Fruit fly (Drosophila melanogaster) S2 (cell line): Measurements from ENCODE around the gene wisp.

Experiments
- CG8478 ChIP-seq: fragments of >200 bp; optimal IDR thresholded peaks from 2 replicates; lab custom pipeline; 2018
- CTCF ChIP-seq, 2 experiments: fragments of >200 bp; optimal IDR thresholded peaks; 2 replicates each; lab custom pipeline; 2018

Gene wisp

DNA sequence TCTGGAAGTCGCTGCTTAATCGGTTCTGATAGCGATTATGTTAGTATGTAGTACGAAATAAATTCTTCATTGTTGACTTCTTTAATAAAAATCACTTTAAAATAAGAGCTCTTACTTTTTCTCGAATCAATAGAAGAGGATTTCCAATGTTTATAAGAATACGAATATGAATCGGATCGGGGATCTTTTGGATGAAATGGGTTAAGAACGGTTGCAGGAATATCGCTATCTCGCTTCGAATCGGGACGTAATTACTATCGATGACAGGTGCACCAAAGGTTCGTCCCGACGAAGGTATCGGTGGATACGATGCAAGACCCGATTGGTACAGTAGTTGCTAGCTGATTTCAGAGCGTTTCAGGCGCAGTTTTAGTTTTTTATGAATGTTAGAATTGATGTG lies at the start of gene wisp:
wisp (plus strand) TSS at position 301 of the 400 bp plus-strand sequence.
- TF ChIP-seq CG8478 (lab: Kevin White, UChicago) (no peak), CTCF (optimal IDR thresholded peaks at IDR 0.05; lab: Kevin White, UChicago) (no peak)

DNA sequence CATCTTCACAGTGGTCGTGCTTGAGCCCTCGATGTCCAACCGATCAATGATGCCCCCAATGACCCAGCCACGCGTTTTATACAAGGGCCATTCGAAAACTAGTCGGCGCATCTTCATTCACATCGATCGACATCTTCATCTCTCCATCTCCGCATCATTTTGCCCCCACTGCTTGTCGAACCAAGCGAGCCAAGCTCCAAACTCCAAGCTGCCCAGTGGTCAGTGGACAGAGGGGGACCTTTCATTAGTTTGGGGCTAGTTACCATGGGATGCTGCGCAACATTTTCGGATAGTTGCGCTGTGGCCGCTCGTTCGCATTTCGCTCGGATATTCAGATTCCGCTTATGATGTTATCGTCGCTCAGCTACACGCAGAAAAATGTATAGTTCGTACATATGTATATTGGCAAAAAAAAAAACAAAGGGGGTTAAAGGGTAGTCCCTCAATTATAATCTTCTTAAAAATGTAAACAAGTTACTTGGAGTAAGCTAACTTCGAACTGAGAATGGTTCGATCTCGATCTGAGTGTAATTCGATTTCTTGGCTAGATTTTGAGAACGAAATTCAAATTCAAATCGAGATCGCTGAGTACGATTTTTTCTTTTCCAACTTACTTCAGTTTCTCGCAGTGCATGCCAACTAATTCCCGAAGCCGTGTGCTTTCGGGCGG lies 47.6 kb upstream of the wisp start, which contains the start of gene CG15740:
CG15740 (minus strand) TSS at position 51 of the 670 bp plus-strand sequence.
- TF ChIP-seq CG8478 (lab: Kevin White, UChicago) (no peak), CTCF (optimal IDR thresholded peaks at IDR 0.05; lab: Kevin White, UChicago) (no peak)

DNA sequence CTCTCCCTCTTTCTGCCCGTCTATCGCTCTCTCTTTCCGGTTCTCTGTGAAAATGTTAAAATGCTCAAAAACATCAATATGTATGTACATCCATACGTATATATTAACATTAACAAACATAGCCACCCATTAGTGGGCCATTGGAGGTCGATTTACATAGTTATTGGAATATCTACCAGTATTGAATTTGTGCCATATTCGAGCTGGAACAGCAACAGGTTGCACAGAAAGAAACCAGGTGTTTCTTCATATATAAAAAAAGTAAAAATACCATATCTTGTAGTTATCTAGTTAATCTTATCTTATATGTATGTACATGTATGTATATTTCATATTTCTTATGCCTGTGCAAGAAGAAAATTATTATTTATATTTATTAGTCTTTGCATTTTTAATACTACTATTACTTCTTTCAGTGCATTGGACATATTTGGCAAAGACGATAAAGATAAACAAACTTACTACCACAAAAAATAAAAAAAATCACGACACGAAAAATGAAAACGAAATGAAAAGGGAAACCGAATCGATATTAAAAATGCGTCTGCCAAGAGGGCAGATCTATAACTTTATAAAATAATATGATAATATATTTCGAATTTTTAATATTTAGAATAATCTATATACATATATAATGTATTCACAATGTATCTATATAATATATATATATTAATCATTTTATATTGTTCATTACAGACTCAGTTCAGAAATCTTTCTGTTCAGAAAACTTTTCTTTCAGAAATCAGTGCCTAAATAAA lies 45.1 kb upstream of the wisp start:
- TF ChIP-seq CG8478 (lab: Kevin White, UChicago) (no peak), CTCF (optimal IDR thresholded peaks at IDR 0.05; lab: Kevin White, UChicago) (no peak)

DNA sequence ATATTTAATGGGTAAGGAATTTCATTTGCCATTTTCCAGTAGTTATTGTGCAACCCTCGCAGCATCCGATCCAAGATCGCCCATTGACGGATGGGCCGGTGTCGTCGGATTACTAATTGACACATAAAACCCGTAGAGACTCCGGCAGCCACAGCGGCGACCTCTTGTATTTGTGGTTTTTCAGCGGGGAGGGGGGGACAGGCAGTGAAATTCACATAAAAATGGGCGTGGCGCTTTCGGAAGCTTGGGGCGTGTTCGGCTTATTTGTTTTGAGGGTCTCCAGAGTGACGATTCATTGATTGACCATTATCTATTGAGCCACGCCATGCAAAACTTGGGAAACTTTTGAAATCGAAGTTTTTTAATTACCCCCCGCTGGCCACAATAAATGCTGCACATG lies 44.5 kb upstream of the wisp start:
- TF ChIP-seq CTCF (optimal IDR thresholded peaks at IDR 0.05; lab: Kevin White, UChicago) = no peak
- TF ChIP-seq CG8478 (lab: Kevin White, UChicago) = no peak

DNA sequence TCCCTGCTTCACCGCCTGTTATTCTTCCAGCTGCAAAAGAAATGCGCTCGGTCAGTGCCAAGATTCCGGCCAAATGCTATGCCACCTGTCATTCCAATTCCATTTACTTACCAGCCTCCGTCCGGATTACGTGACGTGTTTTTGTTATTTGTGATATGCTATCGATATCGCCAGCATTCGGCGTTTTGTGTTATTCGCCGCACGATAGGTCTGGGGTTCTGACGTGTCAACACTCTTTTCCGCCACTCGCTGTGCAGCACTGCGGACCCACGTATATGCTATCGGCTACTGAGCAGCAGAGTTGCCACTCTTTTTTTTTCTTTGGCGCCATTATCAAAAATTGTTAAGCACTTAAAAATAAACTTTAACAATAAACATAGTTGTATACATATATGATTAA lies 41.4 kb upstream of the wisp start, which contains the start of gene p24-1:
p24-1 (minus strand) TSS at position 221 of the 400 bp plus-strand sequence.
- TF ChIP-seq CG8478 (lab: Kevin White, UChicago) (no peak), CTCF (optimal IDR thresholded peaks at IDR 0.05; lab: Kevin White, UChicago) (peak; percentile 32 to 39)

DNA sequence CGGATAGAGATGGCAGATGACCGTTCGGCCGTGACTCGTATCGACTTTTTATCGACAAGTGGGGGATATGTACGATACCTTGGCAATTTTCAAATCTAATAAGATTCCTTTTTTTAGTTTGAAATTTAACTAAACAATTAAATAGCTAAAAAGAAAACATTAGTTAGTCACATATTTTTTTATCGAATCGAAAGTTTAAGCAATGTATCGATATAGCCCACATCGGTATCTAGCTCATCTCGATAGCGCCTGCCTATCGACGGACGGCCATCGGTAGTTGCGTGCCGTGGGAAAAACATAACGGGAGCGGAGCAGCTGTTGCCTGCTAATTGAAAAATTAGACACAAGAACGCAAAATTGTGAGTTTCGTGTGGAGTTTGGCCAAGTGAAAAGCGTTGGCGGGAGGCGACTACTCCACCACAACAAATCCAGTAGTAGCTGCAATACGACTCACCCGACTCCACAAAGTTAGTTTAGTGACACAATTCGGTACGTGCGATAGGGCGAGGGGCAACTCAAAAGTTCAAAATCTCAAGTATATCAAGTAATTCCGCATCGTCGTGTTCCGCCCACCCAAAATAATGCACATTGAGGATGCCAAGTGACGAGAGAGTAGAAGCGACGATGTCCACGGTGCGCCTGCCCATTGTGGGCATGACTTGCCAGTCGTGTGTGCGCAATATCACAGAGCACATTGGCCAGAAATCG lies 38.8 kb upstream of the wisp start, which contains the start of the genes CG10347 and ATP7:
CG10347 (minus strand) TSS at position 174 of the 708 bp plus-strand sequence.
ATP7 (plus strand) TSS at position 265 of the 708 bp plus-strand sequence.
- no peak for TF ChIP-seq CTCF (optimal IDR thresholded peaks at IDR 0.05; lab: Kevin White, UChicago)
- TF ChIP-seq CG8478 (lab: Kevin White, UChicago) = no peak

DNA sequence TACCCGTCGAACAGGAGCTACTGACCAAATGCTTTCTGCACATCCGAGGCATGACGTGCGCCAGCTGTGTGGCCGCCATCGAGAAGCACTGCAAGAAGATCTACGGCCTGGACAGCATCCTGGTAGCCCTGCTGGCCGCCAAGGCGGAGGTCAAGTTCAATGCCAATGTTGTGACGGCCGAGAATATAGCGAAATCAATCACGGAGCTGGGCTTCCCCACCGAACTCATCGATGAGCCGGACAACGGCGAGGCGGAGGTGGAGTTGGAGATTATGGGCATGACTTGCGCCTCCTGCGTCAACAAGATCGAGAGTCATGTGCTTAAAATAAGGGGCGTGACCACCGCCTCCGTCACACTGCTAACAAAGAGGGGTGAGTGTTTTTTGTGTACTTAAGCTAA lies 37.8 kb upstream of the wisp start:
- TF ChIP-seq CG8478 (lab: Kevin White, UChicago) = no peak
- TF ChIP-seq CTCF (optimal IDR thresholded peaks at IDR 0.05; lab: Kevin White, UChicago) = no peak

DNA sequence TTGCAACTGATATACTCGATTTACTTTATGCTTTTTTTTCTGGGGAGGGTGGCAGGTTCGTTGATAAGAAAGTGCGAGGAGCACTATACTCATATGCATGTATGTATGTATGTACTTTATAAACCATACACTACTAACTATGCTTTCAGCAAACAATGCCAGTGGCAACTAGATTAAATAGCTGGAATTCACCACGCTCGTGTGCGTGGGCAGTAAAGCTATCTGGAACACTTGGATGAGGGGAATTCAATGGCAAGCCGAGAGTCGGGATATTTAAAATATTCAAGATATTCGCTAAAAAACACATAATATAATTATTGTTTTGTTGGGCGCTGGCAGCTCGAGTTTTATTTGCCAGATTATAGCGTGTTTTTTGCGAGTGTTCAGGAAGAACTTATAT lies 36.9 kb upstream of the wisp start:
- TF ChIP-seq CG8478 (lab: Kevin White, UChicago) (no peak), CTCF (optimal IDR thresholded peaks at IDR 0.05; lab: Kevin White, UChicago) (no peak)

DNA sequence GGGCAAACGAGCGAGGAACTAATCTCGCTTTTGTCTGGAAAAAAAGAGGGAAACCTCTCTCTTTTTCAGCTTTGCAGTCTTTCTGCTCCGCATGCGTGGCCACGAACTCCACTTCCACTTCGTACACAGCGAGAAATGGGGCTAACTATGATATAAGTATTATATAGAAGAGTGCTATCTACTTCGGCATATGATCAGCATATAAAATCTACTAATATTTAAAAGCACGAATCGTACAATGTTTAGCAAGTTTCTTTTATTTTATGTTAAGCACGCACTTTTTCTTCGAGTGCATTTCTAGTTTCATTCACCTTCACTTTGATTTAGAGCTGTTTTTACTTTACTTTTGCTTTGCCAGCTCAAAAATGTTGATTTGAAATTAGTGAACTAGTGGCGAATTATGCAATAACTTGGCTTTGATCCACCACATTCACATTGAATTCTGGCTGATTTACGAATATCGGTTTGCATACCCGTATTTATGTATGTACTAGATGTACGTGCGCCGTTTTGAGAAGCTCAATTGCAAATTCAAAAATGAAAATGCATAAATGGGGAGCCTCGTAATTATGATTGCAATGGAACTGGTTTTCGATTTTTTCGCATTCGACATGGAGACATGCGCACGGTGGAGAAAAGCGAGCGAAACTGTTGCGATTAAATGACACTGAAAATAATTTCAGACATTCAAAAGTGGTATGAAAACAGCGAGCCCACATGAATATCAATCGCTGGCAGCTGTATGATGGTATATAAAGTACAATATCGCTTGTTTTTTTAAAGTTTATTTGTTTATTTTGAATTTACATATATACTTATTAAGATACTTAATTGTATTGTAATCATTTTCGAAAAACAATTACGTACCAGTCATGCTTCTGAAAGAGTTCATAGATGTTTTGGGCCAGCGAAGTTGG lies 36.0 kb upstream of the wisp start:
- TF ChIP-seq CG8478 (lab: Kevin White, UChicago) (no peak), CTCF (optimal IDR thresholded peaks at IDR 0.05; lab: Kevin White, UChicago) (no peak)

DNA sequence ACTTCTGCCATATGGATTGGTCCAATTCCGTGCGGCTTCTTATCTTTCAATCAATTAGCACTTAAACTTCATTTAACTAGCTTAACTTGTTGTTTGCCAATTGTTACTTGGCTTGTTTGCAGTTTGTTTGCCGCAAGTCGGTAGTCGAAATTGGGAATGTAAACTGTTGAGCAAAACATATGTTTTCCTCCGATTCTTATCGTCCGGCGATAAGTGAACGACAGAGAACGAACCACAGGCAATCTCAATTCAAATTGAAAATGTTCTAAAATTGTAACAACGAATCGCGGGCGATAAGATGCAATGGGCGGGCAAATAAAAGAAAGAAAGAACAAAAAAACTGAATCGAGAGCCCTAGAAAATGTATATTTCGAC lies 35.3 kb upstream of the wisp start:
- no peak for TF ChIP-seq CTCF (optimal IDR thresholded peaks at IDR 0.05; lab: Kevin White, UChicago)
- no peak for TF ChIP-seq CG8478 (lab: Kevin White, UChicago)

DNA sequence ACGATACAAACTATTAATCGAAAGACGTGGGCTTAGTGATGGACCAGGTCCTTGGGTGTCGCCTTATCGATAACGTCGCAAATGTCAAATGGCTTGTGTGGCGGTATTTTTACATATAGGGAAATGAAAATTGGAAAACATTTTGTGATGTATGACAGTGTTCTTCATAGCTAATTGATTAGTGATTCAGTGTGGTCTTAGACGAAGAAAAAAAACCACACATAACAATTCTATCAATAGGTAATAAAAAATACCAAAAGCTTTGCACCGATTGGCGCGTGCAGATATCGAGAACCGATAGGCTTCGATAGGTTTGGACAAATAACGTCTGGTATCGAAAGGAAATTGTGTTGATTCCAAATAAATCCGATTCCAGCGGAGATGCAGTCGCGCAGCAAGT lies 24.9 kb upstream of the wisp start, which contains the start of the genes Nrd1 and CG1847:
Nrd1 (minus strand) TSS at position 28 of the 400 bp plus-strand sequence.
CG1847 (plus strand) TSS at position 305 of the 400 bp plus-strand sequence.
- TF ChIP-seq CTCF (optimal IDR thresholded peaks at IDR 0.05; lab: Kevin White, UChicago) = no peak
- no peak for TF ChIP-seq CG8478 (lab: Kevin White, UChicago)

DNA sequence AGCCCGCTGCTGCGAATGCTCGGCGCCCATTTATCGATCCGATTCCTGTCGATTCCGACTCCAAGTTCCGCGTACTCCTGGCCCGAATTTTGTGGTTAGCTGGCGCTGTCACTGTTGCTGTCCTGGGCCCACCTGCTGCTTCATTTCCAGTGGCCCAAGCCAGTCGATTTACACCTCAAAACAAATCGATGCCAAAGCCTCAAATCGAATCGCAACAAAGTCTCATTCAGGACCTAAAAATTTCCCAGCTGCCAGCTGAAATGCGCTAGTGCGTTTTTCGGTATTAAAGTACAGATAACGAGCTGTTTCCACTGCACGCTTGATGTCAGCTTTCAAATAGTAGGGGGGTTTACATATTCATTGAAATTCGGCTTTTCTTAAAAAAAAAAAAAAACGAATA lies 21.2 kb upstream of the wisp start, which contains the start of gene BORCS5:
BORCS5 (minus strand) TSS at position 263 of the 400 bp plus-strand sequence.
- TF ChIP-seq CTCF (optimal IDR thresholded peaks at IDR 0.05; lab: Kevin White, UChicago) (no peak), CG8478 (lab: Kevin White, UChicago) (no peak)

DNA sequence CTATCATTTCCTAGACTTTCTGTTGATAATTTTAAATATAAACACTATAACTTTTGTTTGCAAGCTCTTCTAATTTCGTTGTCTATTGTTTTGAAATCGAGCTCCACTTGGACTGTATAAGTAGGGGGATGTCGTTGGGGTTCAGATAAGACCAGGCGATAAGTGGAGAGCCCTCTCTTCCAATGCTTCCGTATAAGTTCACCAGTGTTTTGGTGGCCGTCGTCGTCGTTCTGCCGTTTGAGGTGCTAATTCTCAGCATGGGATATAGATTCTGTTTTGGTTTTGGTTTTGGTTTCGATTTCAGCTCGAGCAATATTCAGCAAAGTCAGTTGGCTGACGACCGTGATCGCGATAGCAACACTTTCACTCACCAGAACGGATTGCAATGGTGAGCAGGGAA lies 20.6 kb upstream of the wisp start, which contains the start of gene CG15739:
CG15739 (plus strand) TSS at position 204 of the 400 bp plus-strand sequence.
- no peak for TF ChIP-seq CG8478 (lab: Kevin White, UChicago)
- no peak for TF ChIP-seq CTCF (optimal IDR thresholded peaks at IDR 0.05; lab: Kevin White, UChicago)
